Fruit fly (Drosophila melanogaster): ENCODE measurements around the gene croc.
A peak's percentile ranks its signal among the peaks of the same experiment; 100 is the strongest.

Gene croc

DNA sequence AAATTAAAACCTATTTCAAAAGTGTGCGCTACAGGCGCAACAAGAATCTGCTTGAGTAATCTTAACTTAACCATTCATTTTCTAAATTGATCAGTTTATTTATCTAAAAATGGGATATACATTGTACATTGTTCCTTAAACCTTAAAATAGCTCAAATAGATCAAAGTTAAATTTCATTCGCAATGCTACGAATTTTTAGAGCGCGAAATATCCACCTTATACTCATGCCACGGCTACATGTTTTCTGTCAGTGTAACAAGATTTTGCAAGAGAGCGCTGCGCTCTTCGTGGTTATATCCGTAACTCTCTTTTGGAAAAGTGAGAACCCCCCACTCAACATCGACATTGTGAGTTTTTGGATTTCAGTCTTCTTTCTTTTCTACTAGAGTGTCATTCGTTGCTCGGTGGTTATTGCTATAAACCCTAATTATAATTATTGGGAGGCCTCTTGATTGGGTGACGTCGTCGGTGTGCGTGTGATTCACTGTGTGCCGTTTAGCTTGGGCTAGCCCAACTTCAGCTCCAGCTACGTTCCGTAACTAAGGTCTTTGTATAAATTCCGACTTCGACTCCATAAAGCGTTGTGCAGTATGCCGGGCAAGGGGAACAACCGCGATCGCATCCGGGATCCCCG lies 33.3 kb upstream of the croc start (continued):
- TF ChIP-seq Hmr (GFP tag; optimal IDR thresholded peaks at IDR 0.05) (peak; percentile 48), CG43689 (GFP tag; IDR thresholded peaks at IDR 0.05) (no peak), CG7786 (GFP tag; optimal IDR thresholded peaks at IDR 0.05) (no peak), CG13123 (GFP tag; optimal IDR thresholded peaks at IDR 0.05) (no peak), dysf (GFP tag; IDR thresholded peaks at IDR 0.05) (peak; percentile 56; the same call in 1 of the 3 replicates), dimm (GFP tag; IDR thresholded peaks at IDR 0.05) (no peak), gcm2 (GFP tag; optimal IDR thresholded peaks at IDR 0.05) (no peak), CG11247 (GFP tag; IDR thresholded peaks at IDR 0.05) (no peak), CG10462 (GFP tag; optimal IDR thresholded peaks at IDR 0.05) (peak; percentile 21), CG13424 (tag; optimal IDR thresholded peaks at IDR 0.05) (peak; percentile 33), CG1603 (tag; optimal IDR thresholded peaks at IDR 0.05) (peak; percentile 47), Hey (tag; optimal IDR thresholded peaks at IDR 0.05) (no peak), MTF-1 (GFP tag; optimal IDR thresholded peaks at IDR 0.05; ENCODE audit: borderline replicate concordance) (no peak), CoRest (tag; optimal IDR thresholded peaks at IDR 0.05) (peak; percentile 33), CG1647 (GFP tag; optimal IDR thresholded peaks at IDR 0.05) (no peak), Eip74EF (GFP tag; optimal IDR thresholded peaks at IDR 0.05) (no peak), CG11695 (GFP tag; IDR thresholded peaks at IDR 0.05) (peak; percentile 43; the same call in 1 of the 3 replicates), CG3838 (GFP tag; optimal IDR thresholded peaks at IDR 0.05) (no peak), CG8281 (tag; optimal IDR thresholded peaks at IDR 0.05) (no peak), CG34376 (GFP tag; optimal IDR thresholded peaks at IDR 0.05) (peak; percentile 16), z (GFP tag; IDR thresholded peaks at IDR 0.05) (no peak), bsh (GFP tag; optimal IDR thresholded peaks at IDR 0.05) (peak in 1 of 2 experiments; percentile 53), CG6791 (GFP tag; IDR thresholded peaks at IDR 0.05; ENCODE audit: partially characterized antibody) (0 out of 3 replicates have a peak, but pooled peaks have one; percentile 26), HLH54F (GFP tag; optimal IDR thresholded peaks at IDR 0.05) (peak; percentile 6), CG10431 (GFP tag; optimal IDR thresholded peaks at IDR 0.05) (no peak), CG31224 (GFP tag; IDR thresholded peaks at IDR 0.05) (no peak), Fer2 (tag; optimal IDR thresholded peaks at IDR 0.05) (no peak), odd (GFP tag; optimal IDR thresholded peaks at IDR 0.05) (no peak), fu2 (GFP tag; optimal IDR thresholded peaks at IDR 0.05) (peak; percentile 19), en (GFP tag; optimal IDR thresholded peaks at IDR 0.05) (no peak), sqz (GFP tag; optimal IDR thresholded peaks at IDR 0.05) (no peak), Sin3A (optimal IDR thresholded peaks at IDR 0.05) (no peak), ato (GFP tag; IDR thresholded peaks at IDR 0.05; ENCODE audit: partially characterized antibody) (no peak), seq (GFP tag; IDR thresholded peaks at IDR 0.05) (no peak), zfh1 (GFP tag; IDR thresholded peaks at IDR 0.05) (0 out of 3 replicates have a peak, but pooled peaks have one; percentile 34), CG2199 (GFP tag; IDR thresholded peaks at IDR 0.05) (no peak), luna (GFP tag; optimal IDR thresholded peaks at IDR 0.05) (no peak), CG9215 (GFP tag; IDR thresholded peaks at IDR 0.05) (no peak), esg (GFP tag; conservative IDR thresholded peaks at IDR 0.05) (no peak), CG11398 (GFP tag; optimal IDR thresholded peaks at IDR 0.05) (no peak), nerfin-1 (tag; optimal IDR thresholded peaks at IDR 0.05) (no peak), CG17186 (GFP tag; optimal IDR thresholded peaks at IDR 0.05) (no peak), D19B (GFP tag; optimal IDR thresholded peaks at IDR 0.05) (no peak), Ets97D (GFP tag; optimal IDR thresholded peaks at IDR 0.05) (no peak), nau (GFP tag; optimal IDR thresholded peaks at IDR 0.05) (no peak), trem (tag; optimal IDR thresholded peaks at IDR 0.05) (no peak), CG30403 (GFP tag; optimal IDR thresholded peaks at IDR 0.05) (peak; percentile 55), HmgZ (tag; optimal IDR thresholded peaks at IDR 0.05) (no peak), Ptx1 (GFP tag; IDR thresholded peaks at IDR 0.05) (peak; percentile 28; the same call in 1 of the 2 replicates), CG4328 (GFP tag; optimal IDR thresholded peaks at IDR 0.05) (no peak)
